Worm (Caenorhabditis elegans) whole organism, L2 larva: Measurements from ENCODE around the gene srx-50.

ENCODE experiments used
- C34F6.9 ChIP-seq: fragments of 150-350 bp; optimal IDR thresholded peaks from 2 replicates; lab custom pipeline; 2014; ENCODE audit warnings: missing biosample characterization, missing genetic modification characterization
- F13H6.1 ChIP-seq: sonication (generic microtip); optimal IDR thresholded peaks from 2 replicates; lab custom pipeline; 2016; ENCODE audit warnings: missing genetic modification characterization, missing compliant biosample characterization
- R02D3.7 ChIP-seq: fragments of 150-350 bp; optimal IDR thresholded peaks from 2 replicates; lab custom pipeline; 2014; ENCODE audit warnings: missing biosample characterization, missing genetic modification characterization
- Y55F3AM.14 ChIP-seq: fragments of 200-800 bp; sonication (Bioruptor generic); optimal IDR thresholded peaks from 2 replicates; lab custom pipeline; 2018; ENCODE audit warnings: mild to moderate bottlenecking, missing genetic modification characterization, missing compliant biosample characterization
- ZK546.5 ChIP-seq: sonication (generic microtip); optimal IDR thresholded peaks from 2 replicates; lab custom pipeline; 2017; ENCODE audit warnings: missing biosample characterization, missing genetic modification characterization
- alr-1 ChIP-seq: fragments of 150-350 bp; optimal IDR thresholded peaks from 2 replicates; lab custom pipeline; 2014; ENCODE audit warnings: missing biosample characterization, missing genetic modification characterization
- aly-2 ChIP-seq: fragments of 150-350 bp; optimal IDR thresholded peaks from 2 replicates; lab custom pipeline; 2014; ENCODE audit warnings: missing biosample characterization, missing genetic modification characterization
- blmp-1 ChIP-seq: sonication (generic microtip); optimal IDR thresholded peaks from 2 replicates; lab custom pipeline; 2017; ENCODE audit warnings: missing genetic modification characterization, mild to moderate bottlenecking, missing compliant biosample characterization, antibody characterized with exemption, moderate library complexity; ENCODE audit not compliant: insufficient read depth
- ceh-16 ChIP-seq: fragments of 150-350 bp; optimal IDR thresholded peaks from 2 replicates; lab custom pipeline; 2014; ENCODE audit warnings: missing biosample characterization, missing genetic modification characterization
- ceh-82 ChIP-seq: fragments of 150-350 bp; optimal IDR thresholded peaks from 2 replicates; lab custom pipeline; 2014; ENCODE audit warnings: missing biosample characterization, missing genetic modification characterization
- crh-2 ChIP-seq: sonication (generic microtip); optimal IDR thresholded peaks from 2 replicates; lab custom pipeline; 2017; ENCODE audit warnings: missing biosample characterization, missing genetic modification characterization
- dmd-4 ChIP-seq: sonication (generic microtip); optimal IDR thresholded peaks from 2 replicates; lab custom pipeline; 2017; ENCODE audit warnings: missing biosample characterization, missing genetic modification characterization
- elt-3 ChIP-seq: sonication (generic microtip); optimal IDR thresholded peaks from 2 replicates; lab custom pipeline; 2017; ENCODE audit warnings: missing biosample characterization, missing genetic modification characterization
- fos-1 ChIP-seq: fragments of 150-350 bp; optimal IDR thresholded peaks from 2 replicates; lab custom pipeline; 2014; ENCODE audit warnings: missing biosample characterization, missing genetic modification characterization
- gmeb-1 ChIP-seq: fragments of 150-350 bp; optimal IDR thresholded peaks from 2 replicates; lab custom pipeline; 2014; ENCODE audit warnings: missing biosample characterization, missing genetic modification characterization
- lin-11 ChIP-seq: fragments of 150-350 bp; sonication (generic microtip); optimal IDR thresholded peaks from 2 replicates; lab custom pipeline; 2014; ENCODE audit warnings: missing biosample characterization, missing genetic modification characterization, inconsistent platforms, mixed read lengths
- lin-39 ChIP-seq: fragments of 150-350 bp; optimal IDR thresholded peaks from 2 replicates; lab custom pipeline; 2014; ENCODE audit warnings: missing biosample characterization, missing genetic modification reagents, missing genetic modification characterization
- lsy-2 ChIP-seq, 2 experiments: fragments of 150-350 bp in 1 of 2; sonication (generic microtip) in 1 of 2; optimal IDR thresholded peaks; 2 replicates each; lab custom pipeline; 2014 to 2017; ENCODE audit warnings: missing biosample characterization in 2 of 2, missing genetic modification characterization in 2 of 2
- mab-5 ChIP-seq: fragments of 150-350 bp; optimal IDR thresholded peaks from 2 replicates; lab custom pipeline; 2014; ENCODE audit warnings: missing biosample characterization, missing genetic modification characterization
- mdl-1 ChIP-seq, 2 experiments: fragments of 150-350 bp in 1 of 2; sonication (generic microtip) in 1 of 2; optimal IDR thresholded peaks; 2 replicates each; lab custom pipeline; 2017; ENCODE audit warnings: missing biosample characterization in 2 of 2, missing genetic modification characterization in 2 of 2
- nhr-10 ChIP-seq: sonication (generic microtip); optimal IDR thresholded peaks from 2 replicates; lab custom pipeline; 2017; ENCODE audit warnings: missing biosample characterization, missing genetic modification characterization
- nhr-11 ChIP-seq: fragments of 150-350 bp; optimal IDR thresholded peaks from 2 replicates; lab custom pipeline; 2014; ENCODE audit warnings: missing biosample characterization, missing genetic modification characterization
- nhr-12 ChIP-seq: fragments of 150-350 bp; optimal IDR thresholded peaks from 2 replicates; lab custom pipeline; 2014; ENCODE audit warnings: missing biosample characterization, missing genetic modification characterization
- nhr-129 ChIP-seq: fragments of 150-350 bp; optimal IDR thresholded peaks from 2 replicates; lab custom pipeline; 2014; ENCODE audit warnings: missing biosample characterization, missing genetic modification characterization
- nhr-21 ChIP-seq: fragments of 150-350 bp; optimal IDR thresholded peaks from 2 replicates; lab custom pipeline; 2014; ENCODE audit warnings: missing biosample characterization, missing genetic modification characterization
- nhr-23 ChIP-seq: fragments of 150-350 bp; optimal IDR thresholded peaks from 2 replicates; lab custom pipeline; 2014; ENCODE audit warnings: missing biosample characterization, missing genetic modification reagents, missing genetic modification characterization
- nhr-237 ChIP-seq: fragments of 150-350 bp; optimal IDR thresholded peaks from 2 replicates; lab custom pipeline; 2014; ENCODE audit warnings: missing biosample characterization, missing genetic modification characterization
- nhr-25 ChIP-seq: fragments of 150-350 bp; sonication (generic microtip); optimal IDR thresholded peaks from 3 replicates; lab custom pipeline; 2014; ENCODE audit warnings: missing biosample characterization, missing genetic modification characterization
- nhr-77 ChIP-seq: fragments of 150-350 bp; optimal IDR thresholded peaks from 2 replicates; lab custom pipeline; 2014; ENCODE audit warnings: missing biosample characterization, missing genetic modification characterization
- peb-1 ChIP-seq: fragments of 150-350 bp; optimal IDR thresholded peaks from 2 replicates; lab custom pipeline; 2014; ENCODE audit warnings: missing biosample characterization, missing genetic modification characterization
- sma-3 ChIP-seq: sonication (generic microtip); optimal IDR thresholded peaks from 2 replicates; lab custom pipeline; 2016; ENCODE audit warnings: missing genetic modification reagents, missing genetic modification characterization, missing compliant biosample characterization
- sma-9 ChIP-seq, 2 experiments: fragments of 150-350 bp in 1 of 2; sonication (generic microtip) in 1 of 2; optimal IDR thresholded peaks; 2 replicates each; lab custom pipeline; 2014 to 2016; ENCODE audit warnings: missing genetic modification characterization in 2 of 2, mild to moderate bottlenecking in 1 of 2, missing biosample characterization in 1 of 2, missing compliant biosample characterization in 1 of 2, missing genetic modification reagents in 1 of 2, moderate library complexity in 1 of 2
- unc-55 ChIP-seq: fragments of 150-350 bp; sonication (generic microtip); optimal IDR thresholded peaks from 3 replicates; lab custom pipeline; 2014; ENCODE audit warnings: missing biosample characterization, missing genetic modification reagents, missing genetic modification characterization
- unc-62 ChIP-seq: fragments of 150-350 bp; optimal IDR thresholded peaks from 2 replicates; lab custom pipeline; 2014; ENCODE audit warnings: missing biosample characterization, missing genetic modification reagents, missing genetic modification characterization
- ztf-1 ChIP-seq: fragments of 200-800 bp; sonication (Bioruptor generic); conservative IDR thresholded peaks from 2 replicates; pipeline ENCODE4 v1.3.6; 2022; ENCODE audit warnings: missing genetic modification characterization, missing compliant biosample characterization
- ztf-4 ChIP-seq: fragments of 150-350 bp; optimal IDR thresholded peaks from 2 replicates; lab custom pipeline; 2014; ENCODE audit warnings: missing biosample characterization, missing genetic modification characterization

The srx-50 gene

ce11 chrIV:7017123-7017674, 40.6 kb upstream of the srx-50 start, which contains the start of gene gldi-4:
gldi-4 (plus strand) TSS chrIV:7017624.
- TF ChIP-seq nhr-21 (tag; lab: Kevin White, UChicago) (no peak), Y55F3AM.14 (GFP tag; lab: Kevin White, UChicago) (no peak), ztf-1 (GFP tag; lab: Robert Waterston, UW) (no peak), ceh-16 (no peak), C34F6.9 (no peak), lin-39 (tag; lab: Kevin White, UChicago) (no peak), nhr-12 (tag; lab: Kevin White, UChicago) (no peak), nhr-25 (tag; lab: Kevin White, UChicago) (no peak), blmp-1 (tag; lab: Kevin White, UChicago) (no peak), mab-5 (tag; lab: Kevin White, UChicago) (no peak), unc-62 (GFP tag; lab: Kevin White, UChicago) (no peak), crh-2 (tag; lab: Kevin White, UChicago) (no peak), nhr-23 (tag; lab: Kevin White, UChicago) (no peak), nhr-237 (tag; lab: Kevin White, UChicago) (no peak), nhr-129 (tag; lab: Kevin White, UChicago) (no peak), lin-11 (no peak)

ce11 chrIV:7018623-7019022, 39.2 kb upstream of the srx-50 start:
- no peak for TF ChIP-seq peb-1 (tag; lab: Kevin White, UChicago)
- no peak for TF ChIP-seq nhr-11 (tag; lab: Kevin White, UChicago)
- no peak for TF ChIP-seq ceh-82 (tag; lab: Kevin White, UChicago)
- TF ChIP-seq nhr-12 (tag; lab: Kevin White, UChicago) = no peak
- no peak for TF ChIP-seq nhr-10 (tag; lab: Kevin White, UChicago)
- no peak for TF ChIP-seq dmd-4 (tag; lab: Kevin White, UChicago)
- no peak for TF ChIP-seq elt-3 (tag; lab: Kevin White, UChicago)
- TF ChIP-seq unc-62 (GFP tag; lab: Kevin White, UChicago) = no peak
- no peak for TF ChIP-seq unc-55
- no peak for TF ChIP-seq alr-1 (tag; lab: Kevin White, UChicago)
- TF ChIP-seq C34F6.9 = no peak
- TF ChIP-seq aly-2 (tag; lab: Kevin White, UChicago) = no peak
- TF ChIP-seq ZK546.5 (tag; lab: Kevin White, UChicago) = no peak
- TF ChIP-seq sma-9 (GFP tag; optimal IDR thresholded peaks at IDR 0.05; lab: Kevin White, UChicago) = no peak
- TF ChIP-seq sma-9 (tag; optimal IDR thresholded peaks at IDR 0.05; lab: Kevin White, UChicago) = no peak
- TF ChIP-seq nhr-237 (tag; lab: Kevin White, UChicago) = no peak
- TF ChIP-seq ztf-4 (tag; lab: Kevin White, UChicago) = no peak
- no peak for TF ChIP-seq mab-5 (tag; lab: Kevin White, UChicago)
- no peak for TF ChIP-seq Y55F3AM.14 (GFP tag; lab: Kevin White, UChicago)
- TF ChIP-seq, all 48 proteins: peak for 0

ce11 chrIV:7020630-7021029, 37.1 kb upstream of the srx-50 start:
- no peak for TF ChIP-seq nhr-12 (tag; lab: Kevin White, UChicago)
- TF ChIP-seq gmeb-1 (tag; lab: Kevin White, UChicago) = peak; percentile 27
- no peak for TF ChIP-seq ceh-16
- TF ChIP-seq crh-2 (tag; lab: Kevin White, UChicago) = peak; percentile 50
- peak; percentile 25 for TF ChIP-seq C34F6.9
- no peak for TF ChIP-seq Y55F3AM.14 (GFP tag; lab: Kevin White, UChicago)
- TF ChIP-seq ceh-82 (tag; lab: Kevin White, UChicago) = no peak
- no peak for TF ChIP-seq elt-3 (tag; lab: Kevin White, UChicago)
- TF ChIP-seq nhr-237 (tag; lab: Kevin White, UChicago) = no peak
- no peak for TF ChIP-seq R02D3.7 (tag; lab: Kevin White, UChicago)
- no peak for TF ChIP-seq blmp-1 (tag; lab: Kevin White, UChicago)
- peak; percentile 24 for TF ChIP-seq fos-1 (tag; lab: Kevin White, UChicago)
- peak; percentile 41 for TF ChIP-seq sma-3 (GFP tag; lab: Kevin White, UChicago)
- TF ChIP-seq lsy-2 (tag; optimal IDR thresholded peaks at IDR 0.05; lab: Kevin White, UChicago) = peak in 1 of 2 experiments; percentile 29
- TF ChIP-seq nhr-25 (tag; lab: Kevin White, UChicago) = peak; percentile 53
- TF ChIP-seq nhr-129 (tag; lab: Kevin White, UChicago) = peak; percentile 45
- no peak for TF ChIP-seq ZK546.5 (tag; lab: Kevin White, UChicago)
- peak; percentile 64 for TF ChIP-seq sma-9 (GFP tag; optimal IDR thresholded peaks at IDR 0.05; lab: Kevin White, UChicago)
- TF ChIP-seq sma-9 (tag; optimal IDR thresholded peaks at IDR 0.05; lab: Kevin White, UChicago) = no peak
- peak; percentile 25 for TF ChIP-seq F13H6.1 (tag; lab: Kevin White, UChicago)
- TF ChIP-seq mdl-1 (tag; optimal IDR thresholded peaks at IDR 0.05; lab: Kevin White, UChicago) = peak in 1 of 2 experiments; percentile 22
- TF ChIP-seq nhr-77 (tag; lab: Kevin White, UChicago) = no peak
